In genomic region chr2L:131466-132270, dm6 we compare ENCODE assay signal across 1 fruit fly cellular context.
TF ChIP-seq lines count a peak whose summit lies in the region.

Gene Gs1, plus strand, starts transcription at chr2L:132077.

TF ChIP-seq in whole organism, embryonic, 481 proteins besides CTCF, POLR2A, EP300 and RAD21 (continued from another document):
- TF ChIP-seq lilli (GFP tag; optimal IDR thresholded peaks at IDR 0.05; lab: Kevin White, UChicago): peak; percentile 14
- TF ChIP-seq bcd (GFP tag; optimal IDR thresholded peaks at IDR 0.05; lab: Kevin White, UChicago): no peak
- TF ChIP-seq CG1233 (GFP tag; optimal IDR thresholded peaks at IDR 0.05; lab: Kevin White, UChicago): peak; percentile 37
- TF ChIP-seq Max (GFP tag; optimal IDR thresholded peaks at IDR 0.05; lab: Kevin White, UChicago): no peak
- TF ChIP-seq CG12659 (GFP tag; optimal IDR thresholded peaks at IDR 0.05; lab: Kevin White, UChicago): peak; percentile 36
- TF ChIP-seq CG12071 (GFP tag; optimal IDR thresholded peaks at IDR 0.05; lab: Kevin White, UChicago): peak; percentile 53
- TF ChIP-seq gro (GFP tag; optimal IDR thresholded peaks at IDR 0.05; lab: Kevin White, UChicago): peak; percentile 51
- no peak for TF ChIP-seq Hmx (GFP tag; optimal IDR thresholded peaks at IDR 0.05; lab: Kevin White, UChicago)
- peak; percentile 35 for TF ChIP-seq CG2120 (GFP tag; optimal IDR thresholded peaks at IDR 0.05; lab: Kevin White, UChicago)
- TF ChIP-seq Elba2 (GFP tag; optimal IDR thresholded peaks at IDR 0.05; lab: Kevin White, UChicago): no peak
- peak; percentile 46; the same call in 1 of the 2 replicates for TF ChIP-seq Rfx (GFP tag; IDR thresholded peaks at IDR 0.05; lab: Robert Waterston, UW)
- peak; percentile 34 for TF ChIP-seq HHEX (GFP tag; optimal IDR thresholded peaks at IDR 0.05; lab: Kevin White, UChicago)
- no peak for TF ChIP-seq Oaz (GFP tag; IDR thresholded peaks at IDR 0.05; lab: Robert Waterston, UW)
- peak; percentile 58 for TF ChIP-seq CG6813 (GFP tag; optimal IDR thresholded peaks at IDR 0.05; lab: Kevin White, UChicago)
- TF ChIP-seq nau (GFP tag; optimal IDR thresholded peaks at IDR 0.05; lab: Kevin White, UChicago): peak; percentile 48
- TF ChIP-seq CG8765 (GFP tag; IDR thresholded peaks at IDR 0.05; lab: Robert Waterston, UW): no peak
- peak; percentile 26 for TF ChIP-seq Meics (GFP tag; optimal IDR thresholded peaks at IDR 0.05; lab: Kevin White, UChicago)
- no peak for TF ChIP-seq Ada2b (GFP tag; IDR thresholded peaks at IDR 0.05; lab: Robert Waterston, UW)
- peak; percentile 64; the same call in 1 of the 2 replicates for TF ChIP-seq Atf6 (GFP tag; IDR thresholded peaks at IDR 0.05; lab: Robert Waterston, UW)
- TF ChIP-seq Drgx (GFP tag; IDR thresholded peaks at IDR 0.05; lab: Robert Waterston, UW): peak; percentile 58
- TF ChIP-seq CHES-1-like (GFP tag; optimal IDR thresholded peaks at IDR 0.05; lab: Kevin White, UChicago): no peak
- TF ChIP-seq CG4424 (GFP tag; optimal IDR thresholded peaks at IDR 0.05; lab: Kevin White, UChicago): peak; percentile 11
- peak; percentile 66 for TF ChIP-seq CG13296 (GFP tag; optimal IDR thresholded peaks at IDR 0.05; lab: Kevin White, UChicago)
- TF ChIP-seq gcm (GFP tag; optimal IDR thresholded peaks at IDR 0.05; lab: Kevin White, UChicago): peak; percentile 39
- TF ChIP-seq CG17385 (GFP tag; optimal IDR thresholded peaks at IDR 0.05; lab: Kevin White, UChicago): peak; percentile 58
- peak in 1 of 2 experiments; percentile 66 for TF ChIP-seq bsh (GFP tag; optimal IDR thresholded peaks at IDR 0.05; lab: Kevin White, UChicago)
- peak; percentile 24 for TF ChIP-seq grau (tag; optimal IDR thresholded peaks at IDR 0.05; lab: Kevin White, UChicago)
- TF ChIP-seq Dek (tag; optimal IDR thresholded peaks at IDR 0.05; lab: Kevin White, UChicago): peak; percentile 37
- TF ChIP-seq CG4617 (GFP tag; optimal IDR thresholded peaks at IDR 0.05; lab: Kevin White, UChicago; ENCODE audit: borderline replicate concordance): no peak
- TF ChIP-seq CG2678 (tag; optimal IDR thresholded peaks at IDR 0.05; lab: Kevin White, UChicago): peak; percentile 40
- peak; percentile 33 for TF ChIP-seq dmrt99B (tag; optimal IDR thresholded peaks at IDR 0.05; lab: Kevin White, UChicago)
- peak; percentile 25 for TF ChIP-seq CG33557 (GFP tag; optimal IDR thresholded peaks at IDR 0.05; lab: Kevin White, UChicago)
- peak; percentile 96 for TF ChIP-seq CG6175 (GFP tag; IDR thresholded peaks at IDR 0.05; lab: Robert Waterston, UW)
- TF ChIP-seq sd (tag; optimal IDR thresholded peaks at IDR 0.05; lab: Kevin White, UChicago): peak; percentile 27
- TF ChIP-seq Dll (GFP tag; IDR thresholded peaks at IDR 0.05; lab: Robert Waterston, UW; ENCODE audit: partially characterized antibody): peak; percentile 45; the same call in 1 of the 4 replicates
- peak; percentile 60; the same call in 1 of the 2 replicates for TF ChIP-seq CG32532 (GFP tag; IDR thresholded peaks at IDR 0.05; lab: Robert Waterston, UW)
- no peak for TF ChIP-seq CG14667 (GFP tag; IDR thresholded peaks at IDR 0.05; lab: Robert Waterston, UW)
- TF ChIP-seq CG12299 (tag; optimal IDR thresholded peaks at IDR 0.05; lab: Kevin White, UChicago): peak; percentile 33
